Fruit fly (Drosophila melanogaster) whole organism, embryonic: ENCODE measurements around the gene Ptp69D.

Source experiments
- Ada2b ChIP-seq: fragments of 200-800 bp; sonication (Bioruptor generic); IDR thresholded peaks from 2 replicates; pipeline ENCODE4 v1.3.6; 2022; ENCODE audit warnings: missing biosample characterization, missing genetic modification characterization
- Bdp1 ChIP-seq: fragments of 200-800 bp; sonication (Bioruptor generic); optimal IDR thresholded peaks from 3 replicates; lab custom pipeline; 2016; ENCODE audit warnings: missing biosample characterization, missing genetic modification characterization
- Blimp-1 ChIP-seq: fragments of 200-800 bp; sonication (Bioruptor generic); optimal IDR thresholded peaks from 3 replicates; lab custom pipeline; 2018; ENCODE audit warnings: missing biosample characterization, missing genetic modification characterization, mild to moderate bottlenecking, moderate library complexity, missing genetic modification reagents
- CG10147 ChIP-seq: fragments of 200-800 bp; sonication (Bioruptor generic); optimal IDR thresholded peaks from 2 replicates; lab custom pipeline; 2019; ENCODE audit warnings: missing biosample characterization, mild to moderate bottlenecking, missing genetic modification characterization, moderate library complexity
- CG10267 ChIP-seq: fragments of 200-800 bp; sonication (Bioruptor generic); optimal IDR thresholded peaks from 2 replicates; lab custom pipeline; 2018; ENCODE audit warnings: missing biosample characterization, mild to moderate bottlenecking, missing genetic modification characterization, moderate library complexity
- CG10979 ChIP-seq: fragments of 200-800 bp; sonication (Bioruptor generic); optimal IDR thresholded peaks from 2 replicates; lab custom pipeline; 2018; ENCODE audit warnings: missing biosample characterization, mild to moderate bottlenecking, missing genetic modification characterization, moderate library complexity
- CG13123 ChIP-seq: fragments of 200-800 bp; sonication (Bioruptor generic); optimal IDR thresholded peaks from 2 replicates; lab custom pipeline; 2016; ENCODE audit warnings: missing biosample characterization, missing genetic modification characterization
- CG14441 ChIP-seq: fragments of 200-800 bp; sonication (Bioruptor generic); IDR thresholded peaks from 2 replicates; pipeline ENCODE4 v1.3.6; 2022; ENCODE audit warnings: missing biosample characterization, missing genetic modification characterization
- CG1529 ChIP-seq: fragments of 200-800 bp; sonication (Bioruptor generic); optimal IDR thresholded peaks from 3 replicates; lab custom pipeline; 2018; ENCODE audit warnings: missing biosample characterization, missing genetic modification characterization
- CG18262 ChIP-seq: fragments of 200-800 bp; optimal IDR thresholded peaks from 3 replicates; lab custom pipeline; 2019; ENCODE audit warnings: missing biosample characterization, mild to moderate bottlenecking, missing genetic modification characterization, moderate library complexity
- CG18476 ChIP-seq: fragments of 200-800 bp; sonication (Bioruptor generic); optimal IDR thresholded peaks from 2 replicates; lab custom pipeline; 2016; ENCODE audit warnings: missing biosample characterization, mild to moderate bottlenecking, missing genetic modification characterization
- CG18599 ChIP-seq: fragments of 200-800 bp; sonication (Bioruptor generic); optimal IDR thresholded peaks from 3 replicates; lab custom pipeline; 2017; ENCODE audit warnings: missing biosample characterization, missing genetic modification characterization, mild to moderate bottlenecking, moderate library complexity, missing genetic modification reagents
- CG2129 ChIP-seq: fragments of 200-800 bp; sonication (Bioruptor generic); IDR thresholded peaks from 2 replicates; pipeline ENCODE4 v1.3.6; 2022; ENCODE audit warnings: missing biosample characterization, missing genetic modification characterization; ENCODE audit not compliant: partially characterized antibody
- CG2202 ChIP-seq: fragments of 200-800 bp; sonication (Bioruptor generic); optimal IDR thresholded peaks from 2 replicates; lab custom pipeline; 2018; ENCODE audit warnings: missing biosample characterization, mild to moderate bottlenecking, missing genetic modification characterization
- CG31441 ChIP-seq: fragments of 200-800 bp; sonication (Bioruptor generic); IDR thresholded peaks from 2 replicates; pipeline ENCODE4 v1.3.6; 2022; ENCODE audit warnings: missing biosample characterization, missing genetic modification characterization
- CG43689 ChIP-seq: fragments of 200-800 bp; sonication (Bioruptor generic); IDR thresholded peaks from 2 replicates; pipeline ENCODE4 v1.3.6; 2022; ENCODE audit warnings: missing biosample characterization, missing genetic modification characterization
- CG6683 ChIP-seq: fragments of 200-800 bp; sonication (Bioruptor generic); optimal IDR thresholded peaks from 2 replicates; lab custom pipeline; 2017; ENCODE audit warnings: missing biosample characterization, mild to moderate bottlenecking, missing genetic modification characterization, missing genetic modification reagents
- CG7556 ChIP-seq: fragments of 200-800 bp; sonication (Bioruptor generic); optimal IDR thresholded peaks from 2 replicates; lab custom pipeline; 2017; ENCODE audit warnings: missing biosample characterization, mild to moderate bottlenecking, missing genetic modification characterization
- CG7839 ChIP-seq: fragments of 200-800 bp; sonication (Bioruptor generic); optimal IDR thresholded peaks from 3 replicates; lab custom pipeline; 2018; ENCODE audit warnings: missing biosample characterization, mild to moderate bottlenecking, missing genetic modification characterization, moderate library complexity
- CG8089 ChIP-seq: fragments of 200-800 bp; sonication (Bioruptor generic); optimal IDR thresholded peaks from 3 replicates; lab custom pipeline; 2016; ENCODE audit warnings: missing biosample characterization, missing genetic modification characterization
- CG9437 ChIP-seq: fragments of 200-800 bp; sonication (Bioruptor generic); optimal IDR thresholded peaks from 2 replicates; lab custom pipeline; 2018; ENCODE audit warnings: missing biosample characterization, mild to moderate bottlenecking, missing genetic modification characterization
- CG9797 ChIP-seq: fragments of 200-800 bp; sonication (Bioruptor generic); optimal IDR thresholded peaks from 3 replicates; lab custom pipeline; 2018; ENCODE audit warnings: missing biosample characterization, mild to moderate bottlenecking, missing genetic modification characterization
- D ChIP-seq, 2 experiments: fragments of 200-800 bp in 1 of 2; fragments of >200 bp in 1 of 2; sonication (Bioruptor generic) in 1 of 2; optimal IDR thresholded peaks; 2 replicates in 1 of 2; 3 replicates in 1 of 2; lab custom pipeline; 2017; ENCODE audit warnings: mild to moderate bottlenecking in 1 of 2, missing biosample characterization in 1 of 2, missing genetic modification characterization in 1 of 2, missing genetic modification reagents in 1 of 2
- HHEX ChIP-seq: fragments of 200-800 bp; sonication (Bioruptor generic); optimal IDR thresholded peaks from 3 replicates; lab custom pipeline; 2017; ENCODE audit warnings: missing biosample characterization, mild to moderate bottlenecking, missing genetic modification characterization, missing genetic modification reagents
- Hand ChIP-seq: fragments of 200-800 bp; sonication (Bioruptor generic); optimal IDR thresholded peaks from 2 replicates; lab custom pipeline; 2017; ENCODE audit warnings: mild to moderate bottlenecking, missing biosample characterization, missing genetic modification reagents, missing genetic modification characterization
- HmgZ ChIP-seq: fragments of 200-800 bp; sonication (Bioruptor generic); optimal IDR thresholded peaks from 2 replicates; lab custom pipeline; 2018; ENCODE audit warnings: missing biosample characterization, mild to moderate bottlenecking, missing genetic modification characterization
- Hmr ChIP-seq: fragments of 200-800 bp; sonication (Bioruptor generic); optimal IDR thresholded peaks from 3 replicates; lab custom pipeline; 2017; ENCODE audit warnings: mild to moderate bottlenecking, missing biosample characterization, missing genetic modification reagents, missing genetic modification characterization
- Hmx ChIP-seq: fragments of 200-800 bp; sonication (Bioruptor generic); optimal IDR thresholded peaks from 2 replicates; lab custom pipeline; 2016; ENCODE audit warnings: missing biosample characterization, missing genetic modification characterization
- Lim3 ChIP-seq: fragments of 200-800 bp; sonication (Bioruptor generic); IDR thresholded peaks from 2 replicates; pipeline ENCODE4 v1.3.6; 2022; ENCODE audit warnings: missing biosample characterization, missing genetic modification characterization
- Oli ChIP-seq: fragments of 200-800 bp; sonication (Bioruptor generic); optimal IDR thresholded peaks from 2 replicates; lab custom pipeline; 2018; ENCODE audit warnings: missing biosample characterization, mild to moderate bottlenecking, missing genetic modification characterization, moderate library complexity
- Side ChIP-seq: fragments of 200-800 bp; sonication (Bioruptor generic); optimal IDR thresholded peaks from 2 replicates; lab custom pipeline; 2016; ENCODE audit warnings: missing biosample characterization, missing genetic modification characterization
- Sin3A ChIP-seq: fragments of >200 bp; optimal IDR thresholded peaks from 2 replicates; lab custom pipeline; 2018
- Sox100B ChIP-seq: fragments of 200-800 bp; sonication (Bioruptor generic); optimal IDR thresholded peaks from 3 replicates; lab custom pipeline; 2018; ENCODE audit warnings: missing biosample characterization, mild to moderate bottlenecking, missing genetic modification characterization
- ap ChIP-seq: fragments of 200-800 bp; sonication (Bioruptor generic); IDR thresholded peaks from 2 replicates; pipeline ENCODE4 v1.3.6; 2022; ENCODE audit warnings: missing biosample characterization, missing genetic modification characterization
- br ChIP-seq: fragments of >200 bp; optimal IDR thresholded peaks from 2 replicates; lab custom pipeline; 2017
- chm ChIP-seq: fragments of 200-800 bp; sonication (Bioruptor generic); IDR thresholded peaks from 2 replicates; pipeline ENCODE4 v1.3.6; 2022; ENCODE audit warnings: missing biosample characterization, missing genetic modification characterization
- dan ChIP-seq: fragments of 200-800 bp; sonication (Bioruptor generic); IDR thresholded peaks from 2 replicates; pipeline ENCODE4 v1.3.6; 2022; ENCODE audit warnings: missing biosample characterization, missing genetic modification characterization
- dmrt11E ChIP-seq: fragments of 200-800 bp; sonication (Bioruptor generic); optimal IDR thresholded peaks from 3 replicates; lab custom pipeline; 2018; ENCODE audit warnings: missing biosample characterization, mild to moderate bottlenecking, missing genetic modification characterization, moderate library complexity
- dmrt99B ChIP-seq: fragments of 200-800 bp; sonication (Bioruptor generic); optimal IDR thresholded peaks from 2 replicates; lab custom pipeline; 2018; ENCODE audit warnings: missing biosample characterization, mild to moderate bottlenecking, missing genetic modification characterization, moderate library complexity
- fd96Cb ChIP-seq: fragments of 200-800 bp; sonication (Bioruptor generic); optimal IDR thresholded peaks from 2 replicates; lab custom pipeline; 2018; ENCODE audit warnings: missing biosample characterization, mild to moderate bottlenecking, missing genetic modification characterization, moderate library complexity
- gro ChIP-seq: fragments of 200-800 bp; sonication (Bioruptor generic); optimal IDR thresholded peaks from 2 replicates; lab custom pipeline; 2016; ENCODE audit warnings: missing biosample characterization, missing genetic modification characterization
- gsb-n ChIP-seq: fragments of 200-800 bp; sonication (Bioruptor generic); optimal IDR thresholded peaks from 3 replicates; lab custom pipeline; 2018; ENCODE audit warnings: missing biosample characterization, mild to moderate bottlenecking, missing genetic modification characterization
- ham ChIP-seq: fragments of 200-800 bp; sonication (Bioruptor generic); IDR thresholded peaks from 2 replicates; pipeline ENCODE4 v1.3.6; 2022; ENCODE audit warnings: missing biosample characterization, missing genetic modification characterization
- nau ChIP-seq: fragments of 200-800 bp; sonication (Bioruptor generic); optimal IDR thresholded peaks from 3 replicates; lab custom pipeline; 2017; ENCODE audit warnings: missing biosample characterization, mild to moderate bottlenecking, missing genetic modification characterization, missing genetic modification reagents
- nom ChIP-seq: fragments of 200-800 bp; sonication (Bioruptor generic); optimal IDR thresholded peaks from 2 replicates; lab custom pipeline; 2017; ENCODE audit warnings: missing biosample characterization, missing genetic modification characterization, mild to moderate bottlenecking, moderate library complexity, missing genetic modification reagents
- phol ChIP-seq: fragments of 200-800 bp; sonication (Bioruptor generic); optimal IDR thresholded peaks from 3 replicates; lab custom pipeline; 2018; ENCODE audit warnings: missing biosample characterization, mild to moderate bottlenecking, missing genetic modification characterization, moderate library complexity
- prd ChIP-seq, 3 experiments: fragments of >200 bp in 2 of 3; fragments of 200-800 bp in 1 of 3; sonication (Bioruptor generic) in 1 of 3; optimal IDR thresholded peaks in 2 of 3; IDR thresholded peaks in 1 of 3; 2 replicates in 2 of 3; 3 replicates in 1 of 3; pipeline versions ENCODE4 v1.3.6 to Lab custom; 2017 to 2022; ENCODE audit warnings: missing biosample characterization in 1 of 3, missing genetic modification characterization in 1 of 3
- ranshi ChIP-seq: fragments of 200-800 bp; sonication (Bioruptor generic); IDR thresholded peaks from 2 replicates; pipeline ENCODE4 v1.3.6; 2022; ENCODE audit warnings: missing biosample characterization, missing genetic modification characterization
- sd ChIP-seq: fragments of 200-800 bp; sonication (Bioruptor generic); optimal IDR thresholded peaks from 3 replicates; lab custom pipeline; 2018; ENCODE audit warnings: missing biosample characterization, mild to moderate bottlenecking, missing genetic modification characterization, moderate library complexity
- ssp ChIP-seq: fragments of 200-800 bp; sonication (Bioruptor generic); IDR thresholded peaks from 2 replicates; pipeline ENCODE4 v1.3.6; 2022; ENCODE audit warnings: missing biosample characterization, missing genetic modification characterization

Ptp69D gene

DNA sequence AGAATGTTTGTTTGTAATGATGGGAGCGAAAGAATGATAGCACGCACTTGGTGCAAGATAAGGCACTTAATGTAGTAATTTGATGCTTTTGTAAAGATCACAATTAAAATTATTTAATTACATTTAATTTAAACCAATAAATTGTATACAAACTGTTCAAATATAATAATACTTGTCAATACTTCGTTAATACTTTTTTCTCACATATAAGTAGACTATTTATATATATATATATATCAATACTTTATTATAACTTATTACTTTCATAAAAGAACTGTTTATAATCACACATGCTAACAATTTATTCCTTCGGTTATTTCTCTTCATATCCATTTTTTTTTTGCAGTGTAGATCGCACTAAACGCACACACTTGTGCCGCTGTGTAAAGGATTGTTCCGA lies 17.1 kb upstream of the Ptp69D start:
- TF ChIP-seq CG10979 (peak; percentile 69), CG7556 (GFP tag; lab: Kevin White, UChicago) (peak; percentile 19), D (optimal IDR thresholded peaks at IDR 0.05; lab: Kevin White, UChicago) (no peak), D (GFP tag; optimal IDR thresholded peaks at IDR 0.05; lab: Kevin White, UChicago) (peak; percentile 24), CG10147 (GFP tag; lab: Kevin White, UChicago) (no peak), Ada2b (GFP tag; lab: Robert Waterston, UW) (no peak), ham (GFP tag; lab: Robert Waterston, UW) (no peak), Bdp1 (GFP tag; lab: Kevin White, UChicago) (no peak), Sox100B (GFP tag; lab: Kevin White, UChicago) (peak; percentile 60), CG10267 (peak; percentile 46), CG18599 (GFP tag; lab: Kevin White, UChicago) (no peak), ranshi (GFP tag; lab: Robert Waterston, UW) (no peak), phol (peak; percentile 39), HHEX (peak; percentile 20), Side (no peak), CG18262 (tag; lab: Kevin White, UChicago) (peak; percentile 58), Oli (tag; lab: Kevin White, UChicago) (peak; percentile 18), br (lab: Kevin White, UChicago) (no peak), Sin3A (lab: Kevin White, UChicago) (no peak), CG18476 (GFP tag; lab: Kevin White, UChicago) (no peak), Hmr (no peak), dmrt99B (tag; lab: Kevin White, UChicago) (peak; percentile 26), sd (tag; lab: Kevin White, UChicago) (no peak), Lim3 (GFP tag; lab: Robert Waterston, UW) (no peak), CG14441 (GFP tag; lab: Robert Waterston, UW) (no peak), ap (GFP tag; lab: Robert Waterston, UW) (no peak), CG9437 (GFP tag; lab: Kevin White, UChicago) (peak; percentile 11), CG1529 (GFP tag; lab: Kevin White, UChicago) (no peak), prd (optimal IDR thresholded peaks at IDR 0.05; lab: Kevin White, UChicago) (no peak), prd (GFP tag; IDR thresholded peaks at IDR 0.05; lab: Robert Waterston, UW) (no peak), HmgZ (tag; lab: Kevin White, UChicago) (no peak), CG31441 (GFP tag; lab: Robert Waterston, UW) (peak; percentile 53), Blimp-1 (GFP tag; lab: Kevin White, UChicago) (peak; percentile 17), CG2129 (no peak), nau (no peak), CG8089 (GFP tag; lab: Kevin White, UChicago) (no peak), Hand (GFP tag; lab: Kevin White, UChicago) (no peak), dmrt11E (tag; lab: Kevin White, UChicago) (peak; percentile 43), CG9797 (no peak), CG6683 (GFP tag; lab: Kevin White, UChicago) (no peak), gsb-n (tag; lab: Kevin White, UChicago) (peak; percentile 2), fd96Cb (tag; lab: Kevin White, UChicago) (peak; percentile 44), ssp (GFP tag; lab: Robert Waterston, UW) (no peak), chm (no peak), CG2202 (tag; lab: Kevin White, UChicago) (no peak), CG7839 (tag; lab: Kevin White, UChicago) (peak; percentile 8), gro (GFP tag; lab: Kevin White, UChicago) (no peak), CG13123 (GFP tag; lab: Kevin White, UChicago) (no peak), CG43689 (GFP tag; lab: Robert Waterston, UW) (no peak), nom (no peak), dan (no peak), Hmx (GFP tag; lab: Kevin White, UChicago) (no peak)
